Worm (Caenorhabditis elegans) whole organism, midembryonic: Measurements from ENCODE around the gene osm-10.

Experiments
- T22C8.4 ChIP-seq: fragments of 200-800 bp; sonication (Bioruptor generic); IDR thresholded peaks from 2 replicates; pipeline ENCODE4 v1.3.6; 2022; ENCODE audit warnings: missing genetic modification characterization, missing compliant biosample characterization
- cog-1 ChIP-seq: sonication (generic microtip); optimal IDR thresholded peaks from 2 replicates; lab custom pipeline; 2016; ENCODE audit warnings: missing genetic modification characterization, missing compliant biosample characterization
- flt-1 ChIP-seq: fragments of 200-800 bp; sonication (Bioruptor generic); IDR thresholded peaks from 2 replicates; pipeline ENCODE4 v1.3.6; 2022; ENCODE audit warnings: missing genetic modification characterization, missing compliant biosample characterization
- klf-2 ChIP-seq: fragments of 200-800 bp; sonication (Bioruptor generic); conservative IDR thresholded peaks from 2 replicates; pipeline ENCODE4 v1.3.6; 2022; ENCODE audit warnings: missing genetic modification reagents, missing genetic modification characterization, missing compliant biosample characterization
- med-1 ChIP-seq: sonication (generic microtip); optimal IDR thresholded peaks from 2 replicates; lab custom pipeline; 2017; ENCODE audit warnings: missing genetic modification characterization, mild to moderate bottlenecking, missing compliant biosample characterization, antibody characterized with exemption, missing genetic modification reagents; ENCODE audit not compliant: insufficient read depth
- tab-1 ChIP-seq: fragments of 200-800 bp; sonication (Bioruptor generic); IDR thresholded peaks from 2 replicates; pipeline ENCODE4 v1.3.6; 2022; ENCODE audit warnings: missing genetic modification characterization, missing compliant biosample characterization
- ztf-29 ChIP-seq: fragments of 200-800 bp; sonication (Bioruptor generic); IDR thresholded peaks from 2 replicates; pipeline ENCODE4 v1.3.6; 2022; ENCODE audit warnings: missing genetic modification reagents, missing genetic modification characterization, missing compliant biosample characterization

ce11 chrIII:7242988-7243387, at the start of gene osm-10:
- TF ChIP-seq med-1 (no peak), T22C8.4 (GFP tag; lab: Robert Waterston, UW) (no peak), ztf-29 (GFP tag; lab: Robert Waterston, UW) (no peak), tab-1 (no peak), flt-1 (GFP tag; lab: Robert Waterston, UW) (no peak), cog-1 (tag; lab: Kevin White, UChicago) (no peak), klf-2 (GFP tag; lab: Robert Waterston, UW) (no peak)
